Worm (Caenorhabditis elegans): ENCODE measurements around the gene dhs-22.
A peak's percentile ranks its signal among the peaks of the same experiment; 100 is the strongest.

Gene dhs-22

ce11 chrV:14443471-14444015 is 22.3 kb upstream of the dhs-22 start:
- TF ChIP-seq tbx-7 (tag; optimal IDR thresholded peaks at IDR 0.05) (peak; percentile 25), lim-6 (tag; optimal IDR thresholded peaks at IDR 0.05) (peak; percentile 50), zip-5 (tag; optimal IDR thresholded peaks at IDR 0.05) (peak; percentile 23), ceh-31 (tag; optimal IDR thresholded peaks at IDR 0.05) (peak; percentile 83), dmd-4 (tag; optimal IDR thresholded peaks at IDR 0.05; ENCODE audit: borderline replicate concordance) (peak; percentile 34), fax-1 (tag; optimal IDR thresholded peaks at IDR 0.05) (peak; percentile 25), C08G9.2 (tag; optimal IDR thresholded peaks at IDR 0.05) (peak; percentile 68), rnt-1 (tag; optimal IDR thresholded peaks at IDR 0.05) (peak; percentile 14), ceh-2 (tag; optimal IDR thresholded peaks at IDR 0.05) (peak; percentile 45), ceh-14 (tag; optimal IDR thresholded peaks at IDR 0.05) (peak; percentile 50), tbx-2 (tag; optimal IDR thresholded peaks at IDR 0.05) (peak; percentile 72)

ce11 chrV:14440841-14441240 is 19.6 kb upstream of the dhs-22 start, which contains the start of gene F23B12.4:
Gene F23B12.4 (plus strand): TSS chrV:14441141.
- TF ChIP-seq unc-55 (GFP tag; optimal IDR thresholded peaks at IDR 0.05) (no peak), che-1 (tag; optimal IDR thresholded peaks at IDR 0.05) (no peak), nhr-11 (tag; optimal IDR thresholded peaks at IDR 0.05) (no peak), elt-4 (tag; optimal IDR thresholded peaks at IDR 0.05) (no peak), ceh-9 (tag; optimal IDR thresholded peaks at IDR 0.05) (no peak), ceh-14 (tag; optimal IDR thresholded peaks at IDR 0.05) (no peak), unc-86 (tag; optimal IDR thresholded peaks at IDR 0.05) (no peak), pqm-1 (tag; optimal IDR thresholded peaks at IDR 0.05) (no peak), gmeb-2 (tag; optimal IDR thresholded peaks at IDR 0.05) (no peak), T23F11.4 (GFP tag; optimal IDR thresholded peaks at IDR 0.05) (no peak), pros-1 (tag; optimal IDR thresholded peaks at IDR 0.05) (no peak), ceh-6 (GFP tag; optimal IDR thresholded peaks at IDR 0.05) (no peak), ttx-3 (tag; optimal IDR thresholded peaks at IDR 0.05) (no peak), ceh-22 (tag; optimal IDR thresholded peaks at IDR 0.05) (no peak), npax-4 (tag; optimal IDR thresholded peaks at IDR 0.05) (no peak), hlh-15 (tag; optimal IDR thresholded peaks at IDR 0.05) (no peak), fax-1 (tag; optimal IDR thresholded peaks at IDR 0.05) (no peak)

- TF ChIP-seq fkh-10 (GFP tag; optimal IDR thresholded peaks at IDR 0.05) (no peak), K02D7.2 (tag; optimal IDR thresholded peaks at IDR 0.05) (no peak), ceh-6 (GFP tag; optimal IDR thresholded peaks at IDR 0.05) (no peak), pag-3 (tag; optimal IDR thresholded peaks at IDR 0.05; ENCODE audit: borderline replicate concordance) (no peak)
These were observed 18.0 kb upstream of the dhs-22 start for ce11 chrV:14439236-14439635.

- TF ChIP-seq fkh-10 (GFP tag; optimal IDR thresholded peaks at IDR 0.05) (no peak), sox-2 (GFP tag; IDR thresholded peaks at IDR 0.05) (no peak), ceh-6 (GFP tag; optimal IDR thresholded peaks at IDR 0.05) (no peak), dve-1 (tag; optimal IDR thresholded peaks at IDR 0.05) (no peak), nhr-11 (tag; optimal IDR thresholded peaks at IDR 0.05) (no peak), ceh-2 (tag; optimal IDR thresholded peaks at IDR 0.05) (no peak), fkh-6 (tag; optimal IDR thresholded peaks at IDR 0.05) (no peak), pax-1 (tag; optimal IDR thresholded peaks at IDR 0.05) (no peak), sdc-2 (tag; optimal IDR thresholded peaks at IDR 0.05) (no peak), unc-42 (tag; optimal IDR thresholded peaks at IDR 0.05) (no peak), elt-4 (tag; optimal IDR thresholded peaks at IDR 0.05) (no peak), ztf-16 (tag; optimal IDR thresholded peaks at IDR 0.05) (no peak), ceh-14 (tag; optimal IDR thresholded peaks at IDR 0.05) (no peak), zip-5 (tag; optimal IDR thresholded peaks at IDR 0.05) (no peak), pros-1 (tag; optimal IDR thresholded peaks at IDR 0.05) (no peak)
These were observed 17.0 kb upstream of the dhs-22 start for ce11 chrV:14438099-14438739.

Measured in whole organism, late embryonic.